Worm (Caenorhabditis elegans): ENCODE data around the gene T01H10.11.

DNA sequence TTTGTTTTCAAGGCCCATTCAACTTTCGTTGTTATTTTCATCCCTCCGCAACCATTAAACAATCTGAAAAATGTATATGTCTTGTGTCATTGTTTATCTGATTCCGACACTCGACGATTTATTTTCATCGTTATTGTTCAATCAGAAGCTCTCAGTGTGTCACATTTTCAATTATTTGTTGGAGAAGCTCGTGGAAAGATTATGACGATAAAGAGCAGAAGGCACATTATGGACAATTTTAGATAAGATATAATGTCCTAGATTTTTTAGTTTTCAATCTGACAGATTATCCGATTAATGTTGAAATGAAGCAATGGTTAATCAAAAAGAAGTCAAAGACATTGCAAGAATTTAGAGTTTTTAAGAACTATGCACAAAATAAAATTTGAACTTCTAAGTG lies 41.7 kb downstream of the T01H10.11 start:
- no peak for TF ChIP-seq mep-1 (tag; optimal IDR thresholded peaks at IDR 0.05)
- no peak for TF ChIP-seq mab-5 (tag; optimal IDR thresholded peaks at IDR 0.05)
- no peak for TF ChIP-seq hlh-1 (tag; optimal IDR thresholded peaks at IDR 0.05)
- TF ChIP-seq sptf-1 (tag; optimal IDR thresholded peaks at IDR 0.05) = no peak

Measured in whole organism, mixed stage, embryonic.